Worm (Caenorhabditis elegans) whole organism, young adult: ENCODE data around the gene Y38E10A.3.

ENCODE experiments used
- B0019.2 ChIP-seq: fragments of 200-800 bp; sonication (Bioruptor generic); conservative IDR thresholded peaks from 2 replicates; pipeline ENCODE4 v1.3.6; 2022; ENCODE audit warnings: missing genetic modification reagents, missing genetic modification characterization, missing compliant biosample characterization
- B0035.1 ChIP-seq: sonication (generic microtip); optimal IDR thresholded peaks from 2 replicates; lab custom pipeline; 2016; ENCODE audit warnings: missing genetic modification characterization, mild to moderate bottlenecking, missing compliant biosample characterization, missing genotype, missing genetic modification reagents
- B0336.3 ChIP-seq: fragments of 200-800 bp; sonication (Bioruptor generic); IDR thresholded peaks from 2 replicates; pipeline ENCODE4 v1.3.6; 2022; ENCODE audit warnings: missing genetic modification characterization, missing compliant biosample characterization
- C06A6.2 ChIP-seq: fragments of 200-800 bp; sonication (Bioruptor generic); conservative IDR thresholded peaks from 2 replicates; pipeline ENCODE4 v1.3.6; 2022; ENCODE audit warnings: missing genetic modification characterization, missing compliant biosample characterization
- C17E4.6 ChIP-seq: fragments of 200-800 bp; sonication (Bioruptor generic); IDR thresholded peaks from 2 replicates; pipeline ENCODE4 v1.3.6; 2022; ENCODE audit warnings: missing genetic modification reagents, missing genetic modification characterization, missing compliant biosample characterization
- F10E7.11 ChIP-seq: sonication (generic microtip); optimal IDR thresholded peaks from 2 replicates; lab custom pipeline; 2017; ENCODE audit warnings: mild to moderate bottlenecking, missing genetic modification characterization, moderate library complexity, missing compliant biosample characterization
- F22D6.2 ChIP-seq: sonication (generic microtip); optimal IDR thresholded peaks from 2 replicates; lab custom pipeline; 2016; ENCODE audit warnings: mild to moderate bottlenecking, missing genetic modification characterization, missing compliant biosample characterization
- F37B4.10 ChIP-seq: fragments of 200-800 bp; sonication (Bioruptor generic); IDR thresholded peaks from 2 replicates; pipeline ENCODE4 v1.3.6; 2022; ENCODE audit warnings: missing genetic modification characterization, missing compliant biosample characterization
- F55B11.4 ChIP-seq: sonication (generic microtip); optimal IDR thresholded peaks from 2 replicates; lab custom pipeline; 2016; ENCODE audit warnings: missing compliant biosample characterization, missing genetic modification characterization, borderline replicate concordance; ENCODE audit not compliant: insufficient read depth
- F57C9.4 ChIP-seq: sonication (generic microtip); optimal IDR thresholded peaks from 2 replicates; lab custom pipeline; 2017; ENCODE audit warnings: mild to moderate bottlenecking, missing genetic modification characterization, missing compliant biosample characterization
- T07F8.4 ChIP-seq: sonication (generic microtip); optimal IDR thresholded peaks from 2 replicates; lab custom pipeline; 2016; ENCODE audit warnings: mild to moderate bottlenecking, missing genetic modification characterization, moderate library complexity, missing compliant biosample characterization
- T26A5.8 ChIP-seq: sonication (generic microtip); optimal IDR thresholded peaks from 2 replicates; lab custom pipeline; 2016; ENCODE audit warnings: missing genetic modification characterization, missing compliant biosample characterization
- Y95B8A.8 ChIP-seq: fragments of 200-800 bp; sonication (Bioruptor generic); IDR thresholded peaks from 2 replicates; pipeline ENCODE4 v1.3.6; 2022; ENCODE audit warnings: missing genetic modification reagents, missing genetic modification characterization, missing compliant biosample characterization
- akir-1 ChIP-seq: fragments of 200-800 bp; sonication (Bioruptor generic); optimal IDR thresholded peaks from 2 replicates; lab custom pipeline; 2018; ENCODE audit warnings: mild to moderate bottlenecking, missing genetic modification characterization, moderate library complexity, missing compliant biosample characterization
- bed-1 ChIP-seq: fragments of 200-800 bp; sonication (Bioruptor generic); IDR thresholded peaks from 2 replicates; pipeline ENCODE4 v1.3.6; 2022; ENCODE audit warnings: missing genetic modification reagents, missing genetic modification characterization, missing compliant biosample characterization
- ccch-3 ChIP-seq: fragments of 200-800 bp; sonication (Bioruptor generic); optimal IDR thresholded peaks from 2 replicates; lab custom pipeline; 2018; ENCODE audit warnings: mild to moderate bottlenecking, missing genetic modification characterization, missing compliant biosample characterization
- cebp-1 ChIP-seq, 2 experiments: fragments of 200-800 bp in 1 of 2; sonication (Bioruptor generic) in 1 of 2; sonication (generic microtip) in 1 of 2; IDR thresholded peaks in 1 of 2; optimal IDR thresholded peaks in 1 of 2; 2 replicates each; pipeline versions ENCODE4 v1.3.6 to Lab custom; 2017 to 2022; ENCODE audit warnings: missing compliant biosample characterization in 2 of 2, missing genetic modification characterization in 2 of 2, mild to moderate bottlenecking in 1 of 2, missing genetic modification reagents in 1 of 2, moderate library complexity in 1 of 2
- ceh-100 ChIP-seq: fragments of 200-800 bp; sonication (Bioruptor generic); IDR thresholded peaks from 2 replicates; pipeline ENCODE4 v1.3.6; 2022; ENCODE audit warnings: missing genetic modification reagents, missing genetic modification characterization, missing compliant biosample characterization
- egl-18 ChIP-seq: fragments of 200-800 bp; sonication (Bioruptor generic); IDR thresholded peaks from 2 replicates; pipeline ENCODE4 v1.3.6; 2022; ENCODE audit warnings: missing genetic modification reagents, missing genetic modification characterization, missing compliant biosample characterization
- hlh-12 ChIP-seq: sonication (generic microtip); optimal IDR thresholded peaks from 2 replicates; lab custom pipeline; 2016; ENCODE audit warnings: missing genetic modification characterization, missing compliant biosample characterization
- let-607 ChIP-seq, 2 experiments: fragments of 200-800 bp in 1 of 2; sonication (Bioruptor generic) in 1 of 2; sonication (generic microtip) in 1 of 2; optimal IDR thresholded peaks; 2 replicates each; lab custom pipeline; 2016 to 2018; ENCODE audit warnings: mild to moderate bottlenecking in 2 of 2, missing compliant biosample characterization in 2 of 2, missing genetic modification characterization in 2 of 2, moderate library complexity in 2 of 2, missing genotype in 1 of 2
- lsl-1 ChIP-seq: fragments of 200-800 bp; sonication (Bioruptor generic); optimal IDR thresholded peaks from 2 replicates; lab custom pipeline; 2018; ENCODE audit warnings: mild to moderate bottlenecking, missing genetic modification characterization, moderate library complexity, missing compliant biosample characterization
- lsy-27 ChIP-seq: sonication (generic microtip); optimal IDR thresholded peaks from 2 replicates; lab custom pipeline; 2017; ENCODE audit warnings: missing genetic modification characterization, mild to moderate bottlenecking, missing compliant biosample characterization, antibody characterized with exemption, missing genotype, borderline replicate concordance; ENCODE audit not compliant: insufficient read depth
- madf-3 ChIP-seq: fragments of 200-800 bp; sonication (Bioruptor generic); IDR thresholded peaks from 2 replicates; pipeline ENCODE4 v1.3.6; 2022; ENCODE audit warnings: missing genetic modification reagents, missing genetic modification characterization, missing compliant biosample characterization
- madf-6 ChIP-seq: fragments of 200-800 bp; sonication (Bioruptor generic); IDR thresholded peaks from 2 replicates; pipeline ENCODE4 v1.3.6; 2022; ENCODE audit warnings: missing genetic modification reagents, missing genetic modification characterization, missing compliant biosample characterization
- mcd-1 ChIP-seq: fragments of 200-800 bp; sonication (Bioruptor generic); IDR thresholded peaks from 2 replicates; pipeline ENCODE4 v1.3.6; 2022; ENCODE audit warnings: missing genetic modification reagents, missing genetic modification characterization, missing compliant biosample characterization
- nfya-2 ChIP-seq: fragments of 200-800 bp; sonication (Bioruptor generic); IDR thresholded peaks from 2 replicates; pipeline ENCODE4 v1.3.6; 2022; ENCODE audit warnings: missing genetic modification reagents, missing genetic modification characterization, missing compliant biosample characterization
- nhr-120 ChIP-seq: fragments of 200-800 bp; sonication (Bioruptor generic); IDR thresholded peaks from 2 replicates; pipeline ENCODE4 v1.3.6; 2022; ENCODE audit warnings: missing genetic modification characterization, missing compliant biosample characterization
- nhr-179 ChIP-seq: sonication (generic microtip); optimal IDR thresholded peaks from 2 replicates; lab custom pipeline; 2016; ENCODE audit warnings: mild to moderate bottlenecking, missing genetic modification characterization, missing compliant biosample characterization
- nhr-80 ChIP-seq: sonication (generic microtip); optimal IDR thresholded peaks from 2 replicates; lab custom pipeline; 2016; ENCODE audit warnings: missing genetic modification characterization, missing compliant biosample characterization
- pbrm-1 ChIP-seq: fragments of 200-800 bp; sonication (Bioruptor generic); IDR thresholded peaks from 2 replicates; pipeline ENCODE4 v1.3.6; 2022; ENCODE audit warnings: missing genetic modification reagents, missing genetic modification characterization, missing compliant biosample characterization
- repo-1 ChIP-seq: sonication (generic microtip); optimal IDR thresholded peaks from 2 replicates; lab custom pipeline; 2017; ENCODE audit warnings: mild to moderate bottlenecking, missing genetic modification characterization, missing compliant biosample characterization
- sdz-38 ChIP-seq: sonication (generic microtip); optimal IDR thresholded peaks from 2 replicates; lab custom pipeline; 2016; ENCODE audit warnings: missing genotype, missing genetic modification characterization, missing compliant biosample characterization
- snpc-3.4 ChIP-seq: sonication (generic microtip); optimal IDR thresholded peaks from 2 replicates; lab custom pipeline; 2017; ENCODE audit warnings: missing genetic modification characterization, mild to moderate bottlenecking, missing compliant biosample characterization, antibody characterized with exemption, moderate library complexity, missing genotype, missing genetic modification reagents
- snpc-4 ChIP-seq, 5 experiments: fragments of 150-350 bp in 1 of 5; sonication (generic microtip) in 4 of 5; optimal IDR thresholded peaks; 2 replicates each; lab custom pipeline; 2014 to 2018; ENCODE audit warnings: missing genetic modification characterization in 5 of 5, missing biosample characterization in 3 of 5, antibody characterized with exemption in 2 of 5, mild to moderate bottlenecking in 2 of 5, missing compliant biosample characterization in 2 of 5, missing genotype in 2 of 5, moderate library complexity in 2 of 5, missing genetic modification reagents in 1 of 5
- sptf-2 ChIP-seq: fragments of 200-800 bp; sonication (Bioruptor generic); optimal IDR thresholded peaks from 2 replicates; lab custom pipeline; 2018; ENCODE audit warnings: mild to moderate bottlenecking, missing genetic modification characterization, missing compliant biosample characterization
- tbp1 ChIP-seq: fragments of 200-800 bp; sonication (Bioruptor generic); optimal IDR thresholded peaks from 2 replicates; lab custom pipeline; 2018; ENCODE audit warnings: mild to moderate bottlenecking, missing genetic modification characterization, missing compliant biosample characterization
- tlf-1 ChIP-seq: fragments of 200-800 bp; sonication (Bioruptor generic); optimal IDR thresholded peaks from 2 replicates; lab custom pipeline; 2018; ENCODE audit warnings: mild to moderate bottlenecking, missing genetic modification characterization, missing compliant biosample characterization
- zim-3 ChIP-seq: sonication (generic microtip); optimal IDR thresholded peaks from 2 replicates; lab custom pipeline; 2017; ENCODE audit warnings: mild to moderate bottlenecking, missing genetic modification characterization, moderate library complexity, missing compliant biosample characterization
- ztf-25 ChIP-seq: fragments of 200-800 bp; sonication (Bioruptor generic); IDR thresholded peaks from 2 replicates; pipeline ENCODE4 v1.3.6; 2022; ENCODE audit warnings: missing genetic modification reagents, missing genetic modification characterization, missing compliant biosample characterization

Y38E10A.3 gene

DNA sequence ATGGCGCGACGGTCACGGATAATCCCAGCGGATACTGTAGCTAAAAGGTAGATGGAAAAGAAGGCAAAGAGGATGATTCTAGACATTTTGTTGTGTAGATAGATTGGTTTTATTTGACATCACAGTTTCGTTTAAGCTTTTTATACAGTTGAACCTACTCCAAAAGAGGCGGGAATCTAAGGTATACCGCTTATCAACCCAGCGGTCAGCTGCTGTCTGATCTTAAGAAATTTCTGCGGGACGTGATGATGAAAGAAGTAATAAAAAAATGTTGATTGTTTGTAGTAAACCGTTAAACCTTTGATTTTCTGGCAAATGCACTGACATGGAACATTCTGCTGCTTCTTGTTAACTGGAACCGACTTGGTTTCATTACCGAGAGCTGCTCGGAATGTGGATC is 41.5 kb upstream of the Y38E10A.3 start, which contains the start of gene nspe-6:
Gene nspe-6 (minus strand): TSS at position 101 of the 400 bp plus-strand sequence.
- no peak for TF ChIP-seq mcd-1 (GFP tag; lab: Robert Waterston, UW)
- TF ChIP-seq let-607 (tag; optimal IDR thresholded peaks at IDR 0.05; lab: Kevin White, UChicago): no peak
- no peak for TF ChIP-seq Y95B8A.8
- no peak for TF ChIP-seq ztf-25
- no peak for TF ChIP-seq bed-1 (GFP tag; lab: Robert Waterston, UW)
- no peak for TF ChIP-seq snpc-4 (GFP tag; optimal IDR thresholded peaks at IDR 0.05; lab: Kevin White, UChicago)
- TF ChIP-seq snpc-4 (tag; optimal IDR thresholded peaks at IDR 0.05; lab: Kevin White, UChicago): no peak
- TF ChIP-seq, all 124 proteins: peak for 0

DNA sequence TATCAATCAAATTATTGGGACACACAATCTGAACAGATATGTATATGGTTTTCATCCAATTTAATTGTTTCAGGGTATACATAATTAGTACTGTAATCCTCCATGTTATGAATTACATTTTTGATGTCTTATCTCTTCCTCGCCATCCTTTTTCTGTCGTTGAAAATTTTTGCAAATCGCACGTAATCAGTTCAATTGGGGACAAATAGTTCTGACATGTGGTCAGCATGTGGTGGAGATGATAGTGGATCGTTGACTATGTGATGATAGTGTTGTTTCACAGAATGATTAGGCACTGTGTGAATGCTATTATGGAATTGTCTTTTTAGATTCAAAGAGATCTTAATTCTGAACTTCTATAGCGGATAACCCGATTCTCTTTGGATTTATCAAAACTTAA is 40.8 kb upstream of the Y38E10A.3 start:
- TF ChIP-seq C17E4.6 (GFP tag; lab: Robert Waterston, UW): no peak
- no peak for TF ChIP-seq lsl-1 (GFP tag; lab: Kevin White, UChicago)
- no peak for TF ChIP-seq T07F8.4 (tag; lab: Kevin White, UChicago)
- TF ChIP-seq lsy-27 (tag; lab: Kevin White, UChicago): no peak

DNA sequence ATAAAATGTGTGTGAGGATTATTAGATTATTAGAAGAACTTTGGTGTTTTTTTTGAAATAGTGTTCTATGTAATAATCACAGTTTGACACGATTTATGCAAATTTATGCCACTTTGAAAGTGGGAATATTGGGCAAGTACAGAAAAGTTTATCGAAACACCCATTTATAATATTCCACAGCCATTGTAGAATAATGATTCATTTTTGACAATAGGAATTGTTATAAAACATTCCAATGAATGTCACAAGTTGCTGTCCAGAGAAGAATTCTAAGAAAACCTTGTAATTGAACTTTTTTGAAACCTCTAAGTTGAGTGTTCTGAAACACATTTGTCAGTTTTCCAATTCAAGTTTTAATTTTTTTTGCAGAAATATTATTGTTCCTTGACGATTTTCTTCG is 37.6 kb upstream of the Y38E10A.3 start, which contains the start of gene nspe-4:
Gene nspe-4 (plus strand): TSS at position 301 of the 400 bp plus-strand sequence.
- TF ChIP-seq B0035.1 (tag; lab: Kevin White, UChicago) (no peak), B0019.2 (no peak), sdz-38 (no peak), F57C9.4 (no peak), akir-1 (no peak), sptf-2 (GFP tag; lab: Kevin White, UChicago) (no peak), zim-3 (tag; lab: Kevin White, UChicago) (no peak), madf-6 (GFP tag; lab: Robert Waterston, UW) (no peak), nhr-80 (tag; lab: Kevin White, UChicago) (no peak), Y95B8A.8 (no peak), nfya-2 (no peak), hlh-12 (tag; lab: Kevin White, UChicago) (no peak), let-607 (tag; optimal IDR thresholded peaks at IDR 0.05; lab: Kevin White, UChicago) (no peak)

DNA sequence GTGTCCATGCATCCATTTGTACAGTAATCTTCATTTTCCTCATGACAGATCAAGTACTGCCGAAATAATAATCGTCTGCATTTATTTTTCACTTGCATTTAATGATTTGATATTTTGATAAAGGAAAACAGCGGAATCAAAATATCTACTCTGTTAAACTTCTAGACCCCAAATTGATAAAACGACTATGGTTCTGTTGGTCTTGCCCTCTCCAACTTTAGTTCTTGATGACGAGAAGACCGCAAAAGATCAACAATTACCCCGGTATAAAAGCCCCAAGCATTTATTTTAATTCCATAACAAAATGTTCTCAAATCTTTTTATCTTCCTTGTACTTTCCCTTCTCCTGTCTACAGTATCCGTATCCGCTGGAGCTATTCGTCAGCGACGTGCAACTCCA is 34.1 kb upstream of the Y38E10A.3 start, which contains the start of gene Y38E10A.9:
Gene Y38E10A.9 (plus strand): TSS at position 301 of the 400 bp plus-strand sequence.
- no peak for TF ChIP-seq ccch-3 (GFP tag; lab: Kevin White, UChicago)
- TF ChIP-seq F22D6.2 (tag; lab: Kevin White, UChicago): no peak
- no peak for TF ChIP-seq ceh-100
- TF ChIP-seq F10E7.11 (tag; lab: Kevin White, UChicago): no peak
- TF ChIP-seq tbp1: no peak
- TF ChIP-seq nhr-179 (tag; lab: Kevin White, UChicago): no peak
- TF ChIP-seq madf-3: no peak
- TF ChIP-seq T26A5.8 (tag; lab: Kevin White, UChicago): no peak
- TF ChIP-seq snpc-3.4: no peak
- TF ChIP-seq F55B11.4: no peak
- TF ChIP-seq C06A6.2: no peak
- TF ChIP-seq, all 124 proteins: peak for 0

DNA sequence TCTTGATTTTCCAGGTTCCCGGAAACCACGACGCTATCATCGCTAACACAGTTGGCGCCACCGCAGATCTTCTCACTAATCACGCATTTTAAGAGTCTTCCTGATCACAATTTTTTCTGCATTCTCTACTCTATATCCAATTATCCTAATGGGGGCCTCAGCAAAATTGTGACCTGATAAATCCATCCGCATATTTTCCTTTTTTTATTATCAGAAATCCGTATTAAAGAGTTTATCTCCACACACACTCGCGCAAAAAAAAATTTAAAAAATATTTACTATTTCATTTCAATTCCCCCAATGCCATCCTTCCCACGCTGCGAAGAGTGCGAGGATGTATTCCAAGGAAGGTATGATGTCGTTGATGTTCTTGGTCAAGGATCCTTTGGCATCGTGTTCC is 32.3 kb upstream of the Y38E10A.3 start, which contains the start of gene Y38E10A.8:
Gene Y38E10A.8 (plus strand): TSS at position 301 of the 400 bp plus-strand sequence.
- TF ChIP-seq B0019.2 (no peak), nhr-120 (GFP tag; lab: Robert Waterston, UW) (no peak), F37B4.10 (GFP tag; lab: Robert Waterston, UW) (no peak), pbrm-1 (GFP tag; lab: Robert Waterston, UW) (no peak), tlf-1 (no peak), snpc-3.4 (no peak), ceh-100 (no peak), nhr-80 (tag; lab: Kevin White, UChicago) (no peak), let-607 (tag; optimal IDR thresholded peaks at IDR 0.05; lab: Kevin White, UChicago) (no peak), repo-1 (no peak), C17E4.6 (GFP tag; lab: Robert Waterston, UW) (no peak), egl-18 (GFP tag; lab: Robert Waterston, UW) (no peak), cebp-1 (GFP tag; IDR thresholded peaks at IDR 0.05; lab: Robert Waterston, UW) (no peak), cebp-1 (tag; optimal IDR thresholded peaks at IDR 0.05; lab: Kevin White, UChicago) (no peak), B0336.3 (GFP tag; lab: Robert Waterston, UW) (no peak)
